Worm (Caenorhabditis elegans): Measurements from ENCODE around the gene C43D7.8.

Gene C43D7.8

DNA sequence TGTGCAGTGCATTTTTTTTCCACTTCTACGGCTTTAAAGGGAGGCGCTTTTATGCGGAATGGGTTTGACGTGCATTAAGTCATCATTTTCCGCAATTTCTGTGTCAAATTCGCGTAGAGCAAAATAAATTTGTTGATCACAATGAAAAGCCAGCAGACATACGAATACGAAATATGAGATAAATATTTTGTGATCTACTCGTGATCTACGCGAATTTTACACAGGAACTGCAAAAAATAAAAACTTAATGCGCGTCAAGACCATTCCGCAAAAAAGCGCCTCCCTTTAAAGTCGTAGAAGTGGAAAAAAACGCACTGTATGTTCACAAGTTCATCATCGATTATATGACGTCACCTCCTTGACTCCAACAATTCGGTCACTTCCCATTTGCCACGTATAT lies at the start of gene C43D7.8:
TSS of gene C43D7.8 (minus strand) at position 101 of the 400 bp plus-strand sequence.
- TF ChIP-seq nhr-129 (tag; optimal IDR thresholded peaks at IDR 0.05): no peak
- no peak for TF ChIP-seq unc-62 (GFP tag; optimal IDR thresholded peaks at IDR 0.05)
- TF ChIP-seq sem-4 (tag; optimal IDR thresholded peaks at IDR 0.05): no peak
- TF ChIP-seq blmp-1 (tag; optimal IDR thresholded peaks at IDR 0.05; ENCODE audit: insufficient read depth): no peak
- TF ChIP-seq ztf-1 (GFP tag; conservative IDR thresholded peaks at IDR 0.05): no peak
- TF ChIP-seq F13H6.1 (tag; optimal IDR thresholded peaks at IDR 0.05): no peak
- no peak for TF ChIP-seq R02D3.7 (tag; optimal IDR thresholded peaks at IDR 0.05)
- no peak for TF ChIP-seq peb-1 (tag; optimal IDR thresholded peaks at IDR 0.05)
- no peak for TF ChIP-seq lin-39 (tag; optimal IDR thresholded peaks at IDR 0.05)
- TF ChIP-seq elt-3 (tag; optimal IDR thresholded peaks at IDR 0.05): no peak
- no peak for TF ChIP-seq sma-9 (GFP tag; optimal IDR thresholded peaks at IDR 0.05)
- TF ChIP-seq sma-9 (tag; optimal IDR thresholded peaks at IDR 0.05): no peak
- no peak for TF ChIP-seq elt-1 (tag; optimal IDR thresholded peaks at IDR 0.05)
- no peak for TF ChIP-seq sma-3 (GFP tag; optimal IDR thresholded peaks at IDR 0.05)
- no peak for TF ChIP-seq Y55F3AM.14 (GFP tag; optimal IDR thresholded peaks at IDR 0.05)
- TF ChIP-seq lin-13 (GFP tag; optimal IDR thresholded peaks at IDR 0.05): no peak
- no peak for TF ChIP-seq C34F6.9 (tag; optimal IDR thresholded peaks at IDR 0.05)
- no peak for TF ChIP-seq egl-27 (tag; optimal IDR thresholded peaks at IDR 0.05)
- TF ChIP-seq lsy-2 (tag; optimal IDR thresholded peaks at IDR 0.05): no peak

DNA sequence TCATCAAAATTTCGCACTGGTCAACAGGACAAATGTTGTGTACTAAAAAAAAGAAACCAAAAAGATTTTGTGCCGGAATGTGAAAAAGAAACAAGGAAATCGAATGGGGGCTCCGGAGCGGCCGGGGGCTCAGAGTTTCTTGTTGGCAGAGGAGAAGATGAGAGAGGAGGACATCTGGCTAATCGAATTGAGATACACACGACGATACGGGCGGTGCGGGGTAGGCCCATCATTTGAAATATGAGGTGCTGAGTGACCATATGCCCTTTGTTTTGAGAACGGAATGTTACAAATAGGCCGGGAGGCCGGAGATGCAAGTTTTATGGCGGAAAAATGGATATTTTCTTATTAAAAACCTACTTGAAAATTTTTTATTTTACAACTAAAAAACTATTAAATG lies 46.7 kb upstream of the C43D7.8 start:
- TF ChIP-seq Y55F3AM.14 (GFP tag; optimal IDR thresholded peaks at IDR 0.05): no peak
- no peak for TF ChIP-seq lin-11 (tag; optimal IDR thresholded peaks at IDR 0.05)
- no peak for TF ChIP-seq ama-1 (optimal IDR thresholded peaks at IDR 0.05)
- no peak for TF ChIP-seq nhr-25 (tag; optimal IDR thresholded peaks at IDR 0.05)
- no peak for TF ChIP-seq gmeb-1 (tag; optimal IDR thresholded peaks at IDR 0.05)
- TF ChIP-seq lsy-2 (tag; optimal IDR thresholded peaks at IDR 0.05): no peak
- no peak for TF ChIP-seq nhr-21 (tag; optimal IDR thresholded peaks at IDR 0.05)
- TF ChIP-seq mab-5 (tag; optimal IDR thresholded peaks at IDR 0.05): no peak

DNA sequence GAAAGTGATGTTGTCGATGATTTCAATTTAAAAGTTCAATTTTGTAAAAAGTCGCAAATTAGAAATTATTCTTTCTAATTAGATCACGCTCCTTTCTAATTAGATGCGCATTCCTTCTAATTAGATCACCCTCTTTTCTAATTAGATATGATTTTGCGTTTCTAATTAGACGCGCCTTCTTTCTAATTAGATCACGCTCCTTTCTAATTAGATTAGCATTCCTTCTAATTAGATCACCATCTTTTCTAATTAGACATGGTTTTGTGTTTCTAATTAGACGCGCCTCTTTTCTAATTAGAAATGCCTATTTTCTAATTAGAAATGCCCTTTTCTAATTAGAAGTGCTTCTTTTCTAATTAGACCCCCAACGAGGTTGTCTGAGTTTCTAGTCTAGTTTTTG lies 45.4 kb upstream of the C43D7.8 start:
- no peak for TF ChIP-seq egl-27 (tag; optimal IDR thresholded peaks at IDR 0.05)
- TF ChIP-seq sem-4 (tag; optimal IDR thresholded peaks at IDR 0.05): no peak
- TF ChIP-seq zag-1 (tag; optimal IDR thresholded peaks at IDR 0.05): no peak
- no peak for TF ChIP-seq lin-11 (tag; optimal IDR thresholded peaks at IDR 0.05)
- TF ChIP-seq nhr-25 (tag; optimal IDR thresholded peaks at IDR 0.05): no peak
- no peak for TF ChIP-seq lin-13 (GFP tag; optimal IDR thresholded peaks at IDR 0.05)
- no peak for TF ChIP-seq gmeb-1 (tag; optimal IDR thresholded peaks at IDR 0.05)
- TF ChIP-seq mdl-1 (tag; optimal IDR thresholded peaks at IDR 0.05): no peak
- TF ChIP-seq ztf-1 (GFP tag; conservative IDR thresholded peaks at IDR 0.05): no peak
- no peak for TF ChIP-seq F13H6.1 (tag; optimal IDR thresholded peaks at IDR 0.05)
- TF ChIP-seq unc-55 (GFP tag; optimal IDR thresholded peaks at IDR 0.05): no peak
- no peak for TF ChIP-seq nhr-77 (tag; optimal IDR thresholded peaks at IDR 0.05)
- TF ChIP-seq unc-39 (tag; optimal IDR thresholded peaks at IDR 0.05): no peak
- TF ChIP-seq ztf-4 (tag; optimal IDR thresholded peaks at IDR 0.05): no peak
- TF ChIP-seq mbf-1 (tag; optimal IDR thresholded peaks at IDR 0.05): no peak
- no peak for TF ChIP-seq peb-1 (tag; optimal IDR thresholded peaks at IDR 0.05)
- no peak for TF ChIP-seq elt-1 (tag; optimal IDR thresholded peaks at IDR 0.05)

DNA sequence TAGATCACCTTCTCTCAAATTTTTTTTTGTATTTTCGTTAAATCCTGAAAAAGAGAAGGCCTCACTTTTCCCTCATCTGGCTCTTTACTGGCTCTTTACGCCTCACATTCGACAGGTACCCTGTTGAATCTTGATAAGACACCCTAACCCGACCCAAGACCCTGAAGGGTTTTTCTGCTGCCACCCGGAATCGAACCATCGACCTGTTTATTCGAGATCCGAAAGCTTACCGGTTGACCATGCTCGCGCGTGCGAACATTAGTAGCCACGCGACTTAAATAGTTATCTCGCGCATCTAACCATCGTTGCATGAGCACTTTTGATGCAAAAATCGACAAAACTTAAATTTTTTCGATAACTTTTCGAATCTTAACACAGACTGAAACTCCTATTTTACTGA lies 43.9 kb upstream of the C43D7.8 start:
- TF ChIP-seq sma-9 (GFP tag; optimal IDR thresholded peaks at IDR 0.05) (no peak), sma-9 (tag; optimal IDR thresholded peaks at IDR 0.05) (no peak), elt-3 (tag; optimal IDR thresholded peaks at IDR 0.05) (no peak), peb-1 (tag; optimal IDR thresholded peaks at IDR 0.05) (no peak), ztf-1 (GFP tag; conservative IDR thresholded peaks at IDR 0.05) (no peak), elt-1 (tag; optimal IDR thresholded peaks at IDR 0.05) (no peak), lin-13 (GFP tag; optimal IDR thresholded peaks at IDR 0.05) (no peak), dmd-4 (tag; optimal IDR thresholded peaks at IDR 0.05) (no peak)

DNA sequence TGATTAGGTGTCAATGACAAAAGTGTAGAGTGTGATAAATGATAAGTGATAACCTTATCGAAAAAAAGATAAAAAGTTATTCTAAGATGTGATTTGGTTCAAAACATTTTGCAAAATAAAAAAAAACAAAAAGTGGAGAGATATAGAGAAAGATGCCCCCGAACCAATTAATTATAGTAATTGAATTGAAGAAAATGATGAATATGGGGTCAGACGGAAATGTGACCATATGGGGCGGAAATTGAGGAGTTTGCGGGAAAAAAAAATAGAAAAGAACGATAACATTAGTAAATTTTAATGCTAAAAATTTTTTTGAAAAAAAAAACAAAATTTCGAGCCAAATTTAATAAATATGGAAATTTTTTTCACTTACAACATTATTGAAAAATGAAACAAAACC lies 43.2 kb upstream of the C43D7.8 start:
- TF ChIP-seq egl-27 (tag; optimal IDR thresholded peaks at IDR 0.05) (no peak), Y55F3AM.14 (GFP tag; optimal IDR thresholded peaks at IDR 0.05) (no peak), zag-1 (tag; optimal IDR thresholded peaks at IDR 0.05) (no peak), nhr-10 (tag; optimal IDR thresholded peaks at IDR 0.05) (no peak), nhr-21 (tag; optimal IDR thresholded peaks at IDR 0.05) (no peak), R02D3.7 (tag; optimal IDR thresholded peaks at IDR 0.05) (no peak), nhr-77 (tag; optimal IDR thresholded peaks at IDR 0.05) (no peak), aly-2 (tag; optimal IDR thresholded peaks at IDR 0.05) (no peak), crh-2 (tag; optimal IDR thresholded peaks at IDR 0.05) (no peak), lin-11 (tag; optimal IDR thresholded peaks at IDR 0.05) (no peak), elt-1 (tag; optimal IDR thresholded peaks at IDR 0.05) (no peak), sma-3 (GFP tag; optimal IDR thresholded peaks at IDR 0.05) (no peak), ztf-4 (tag; optimal IDR thresholded peaks at IDR 0.05) (no peak), F13H6.1 (tag; optimal IDR thresholded peaks at IDR 0.05) (no peak), elt-3 (tag; optimal IDR thresholded peaks at IDR 0.05) (no peak), nhr-129 (tag; optimal IDR thresholded peaks at IDR 0.05) (no peak), gmeb-1 (tag; optimal IDR thresholded peaks at IDR 0.05) (no peak), nhr-11 (tag; optimal IDR thresholded peaks at IDR 0.05) (no peak), nhr-6 (tag; optimal IDR thresholded peaks at IDR 0.05) (no peak), unc-62 (GFP tag; optimal IDR thresholded peaks at IDR 0.05) (no peak)
